Worm (Caenorhabditis elegans) whole organism, L4/young adult: ENCODE results near the gene fut-1.

Source experiments
- W03F9.2 ChIP-seq: fragments of 150-350 bp; optimal IDR thresholded peaks from 2 replicates; lab custom pipeline; 2014; ENCODE audit warnings: missing biosample characterization, missing genetic modification characterization
- dao-5 ChIP-seq: sonication (generic microtip); optimal IDR thresholded peaks from 2 replicates; lab custom pipeline; 2016; ENCODE audit warnings: missing genotype, missing genetic modification characterization, moderate library complexity, missing compliant biosample characterization
- him-1 ChIP-seq: sonication (generic microtip); optimal IDR thresholded peaks from 2 replicates; lab custom pipeline; 2016; ENCODE audit warnings: missing genotype, missing genetic modification reagents, missing genetic modification characterization, missing compliant biosample characterization

DNA sequence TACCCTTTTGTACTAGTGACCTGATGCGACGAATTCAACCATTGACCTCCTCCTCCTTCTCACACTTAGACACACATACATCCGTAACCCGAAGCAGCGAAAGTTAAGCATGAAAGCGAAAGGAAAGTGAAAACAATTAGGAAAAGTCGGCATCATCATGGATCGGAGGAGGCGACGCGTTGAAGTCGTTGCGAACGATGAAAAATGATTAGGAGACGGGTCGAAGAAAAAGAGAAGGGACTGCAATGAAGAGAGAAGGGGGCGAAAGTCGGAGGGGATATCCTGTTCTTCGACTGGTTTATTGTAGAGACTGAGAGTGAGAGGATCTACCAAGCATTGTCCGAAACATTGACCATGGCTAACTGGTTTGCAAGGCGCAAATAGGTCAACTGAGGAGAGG lies 8.4 kb downstream of the fut-1 start:
- TF ChIP-seq dao-5 (no peak), W03F9.2 (no peak), him-1 (tag; lab: Kevin White, UChicago) (no peak)
